Worm (Caenorhabditis elegans) whole organism, L1 larva: ENCODE results near the gene srh-283.

ENCODE experiments used
- C16A3.4 ChIP-seq: fragments of 150-350 bp; optimal IDR thresholded peaks from 2 replicates; lab custom pipeline; 2014; ENCODE audit warnings: missing biosample characterization, missing genetic modification characterization
- blmp-1 ChIP-seq: fragments of 150-350 bp; optimal IDR thresholded peaks from 2 replicates; lab custom pipeline; 2014; ENCODE audit warnings: missing biosample characterization, missing genetic modification characterization
- ces-1 ChIP-seq: fragments of 150-350 bp; optimal IDR thresholded peaks from 2 replicates; lab custom pipeline; 2014; ENCODE audit warnings: missing biosample characterization, missing genetic modification reagents, missing genetic modification characterization
- dpl-1 ChIP-seq, 3 experiments: fragments of 150-350 bp in 2 of 3; sonication (generic microtip) in 1 of 3; optimal IDR thresholded peaks; 2 replicates each; lab custom pipeline; 2014 to 2017; ENCODE audit warnings: missing biosample characterization in 3 of 3, missing genetic modification characterization in 3 of 3, missing genetic modification reagents in 3 of 3
- egl-27 ChIP-seq, 2 experiments: fragments of 150-350 bp in 1 of 2; sonication (generic microtip); optimal IDR thresholded peaks; 3 replicates each; lab custom pipeline; 2017 to 2018; ENCODE audit warnings: missing biosample characterization in 2 of 2, missing genetic modification characterization in 2 of 2, missing genetic modification reagents in 2 of 2
- elt-2 ChIP-seq: sonication (generic microtip); optimal IDR thresholded peaks from 2 replicates; lab custom pipeline; 2016; ENCODE audit warnings: missing genetic modification characterization, mild to moderate bottlenecking, inconsistent platforms, missing compliant biosample characterization, missing genetic modification reagents
- lin-13 ChIP-seq: fragments of 150-350 bp; optimal IDR thresholded peaks from 2 replicates; lab custom pipeline; 2014; ENCODE audit warnings: missing biosample characterization, missing genetic modification reagents, missing genetic modification characterization
- lin-15B ChIP-seq: fragments of 150-350 bp; sonication (generic microtip); optimal IDR thresholded peaks from 3 replicates; lab custom pipeline; 2014; ENCODE audit warnings: missing biosample characterization, missing genetic modification characterization
- nhr-12 ChIP-seq: sonication (generic microtip); optimal IDR thresholded peaks from 2 replicates; lab custom pipeline; 2017; ENCODE audit warnings: missing biosample characterization, missing genetic modification characterization
- nhr-84 ChIP-seq: sonication (generic microtip); optimal IDR thresholded peaks from 2 replicates; lab custom pipeline; 2017; ENCODE audit warnings: missing biosample characterization, missing genetic modification characterization
- tbx-2 ChIP-seq: sonication (generic microtip); optimal IDR thresholded peaks from 2 replicates; lab custom pipeline; 2016; ENCODE audit warnings: missing genetic modification characterization, missing compliant biosample characterization

- no peak for TF ChIP-seq C16A3.4 (tag; lab: Kevin White, UChicago)
- TF ChIP-seq lin-15B: no peak
- no peak for TF ChIP-seq lin-13 (GFP tag; lab: Kevin White, UChicago)
- no peak for TF ChIP-seq elt-2
- TF ChIP-seq dpl-1 (GFP tag; optimal IDR thresholded peaks at IDR 0.05; lab: Kevin White, UChicago): no peak
- no peak for TF ChIP-seq nhr-84 (tag; lab: Kevin White, UChicago)
- TF ChIP-seq tbx-2 (tag; lab: Kevin White, UChicago): no peak
- no peak for TF ChIP-seq blmp-1 (tag; lab: Kevin White, UChicago)
- TF ChIP-seq nhr-12 (tag; lab: Kevin White, UChicago): no peak
- peak; percentile 66 for TF ChIP-seq ces-1 (GFP tag; lab: Kevin White, UChicago)
- TF ChIP-seq egl-27 (tag; optimal IDR thresholded peaks at IDR 0.05; lab: Kevin White, UChicago): no peak
Observed at ce11 chrV:17749181-17749580, 16.0 kb upstream of the srh-283 start, which contains the start of gene R12G8.1.
